Fruit fly (Drosophila melanogaster) whole organism: ENCODE results near the gene Cpr62Bb.

Source experiments
- CG8478 ChIP-seq: fragments of >200 bp; optimal IDR thresholded peaks from 2 replicates; lab custom pipeline; 2018; ENCODE audit warnings: inconsistent platforms
- Dll ChIP-seq: fragments of >200 bp; optimal IDR thresholded peaks from 2 replicates; lab custom pipeline; 2017
- EcR ChIP-seq, 2 experiments: fragments of >200 bp; optimal IDR thresholded peaks; 2 replicates each; lab custom pipeline; 2017; ENCODE audit warnings: missing biosample characterization in 2 of 2, missing genetic modification characterization in 2 of 2, missing genetic modification reagents in 2 of 2
- pan ChIP-seq: fragments of >200 bp; optimal IDR thresholded peaks from 2 replicates; lab custom pipeline; 2017
- psq ChIP-seq: fragments of >200 bp; optimal IDR thresholded peaks from 2 replicates; lab custom pipeline; 2017
- usp ChIP-seq: fragments of >200 bp; optimal IDR thresholded peaks from 2 replicates; lab custom pipeline; 2017; ENCODE audit warnings: missing biosample characterization, missing genetic modification characterization, mixed read lengths

Cpr62Bb gene

dm6 chr3L:1861794-1862447 lies 27.0 kb upstream of the Cpr62Bb start, which contains the start of gene Rap1:
Gene Rap1 (minus strand): TSS chr3L:1862239.
- no peak for TF ChIP-seq usp (GFP tag; lab: Kevin White, UChicago)
- peak; percentile 20 for TF ChIP-seq Dll (lab: Kevin White, UChicago)

DNA sequence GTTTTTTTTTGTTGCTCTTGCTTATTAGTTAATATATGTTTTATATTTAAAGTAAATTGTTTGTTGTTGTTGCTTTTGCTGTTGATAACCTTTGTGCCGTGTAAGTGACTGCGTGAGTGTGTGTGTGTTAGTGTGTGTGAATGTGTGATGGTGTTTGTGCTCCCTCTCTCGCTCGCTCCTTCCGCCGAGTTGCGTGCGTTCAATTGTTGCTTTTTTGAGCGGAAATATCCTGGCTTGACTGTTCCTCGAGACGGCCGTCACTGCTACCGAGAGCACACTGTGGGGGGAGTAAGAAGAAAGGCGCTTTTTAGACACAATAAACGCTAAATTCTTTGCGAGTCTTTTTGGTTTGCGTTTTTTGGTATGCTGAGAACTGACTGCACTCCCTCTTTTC lies 26.4 kb upstream of the Cpr62Bb start:
- TF ChIP-seq pan (lab: Kevin White, UChicago) (no peak), CG8478 (peak; percentile 28), usp (GFP tag; lab: Kevin White, UChicago) (no peak), EcR (GFP tag; optimal IDR thresholded peaks at IDR 0.05; lab: Kevin White, UChicago) (no peak), Dll (lab: Kevin White, UChicago) (no peak), psq (lab: Kevin White, UChicago) (no peak)

DNA sequence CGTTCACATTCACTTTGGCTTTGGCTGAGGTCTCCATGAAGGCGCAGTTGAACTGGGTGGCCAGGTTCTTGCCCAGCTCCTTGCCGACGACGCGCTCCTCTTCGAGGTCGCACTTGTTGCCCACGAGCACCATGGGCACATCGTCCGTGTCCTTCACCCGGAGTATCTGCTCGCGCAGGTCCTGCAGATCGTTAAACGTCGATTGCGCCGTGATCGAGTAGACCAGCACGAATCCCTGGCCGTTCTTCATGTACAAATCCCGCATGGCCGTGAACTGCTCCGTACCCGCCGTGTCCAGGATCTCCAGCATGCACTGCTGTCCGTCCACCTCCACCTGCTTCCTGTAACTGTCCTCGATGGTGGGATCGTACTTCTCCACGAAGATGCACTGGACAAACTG lies 25.8 kb upstream of the Cpr62Bb start:
- TF ChIP-seq pan (lab: Kevin White, UChicago) (no peak), usp (GFP tag; lab: Kevin White, UChicago) (no peak), EcR (GFP tag; optimal IDR thresholded peaks at IDR 0.05; lab: Kevin White, UChicago) (no peak), psq (lab: Kevin White, UChicago) (no peak), Dll (lab: Kevin White, UChicago) (no peak), CG8478 (no peak)

- TF ChIP-seq Dll (lab: Kevin White, UChicago) = no peak
Observed at dm6 chr3L:1859563-1859962, 24.6 kb upstream of the Cpr62Bb start.

- TF ChIP-seq psq (lab: Kevin White, UChicago) (no peak), CG8478 (no peak), Dll (lab: Kevin White, UChicago) (no peak), pan (lab: Kevin White, UChicago) (no peak), usp (GFP tag; lab: Kevin White, UChicago) (no peak)
Observed at dm6 chr3L:1856467-1857350, 21.7 kb upstream of the Cpr62Bb start, which contains the start of gene CG12024. Gene CG12024 (plus strand): TSS chr3L:1857165.

- TF ChIP-seq usp (GFP tag; lab: Kevin White, UChicago) (no peak), Dll (lab: Kevin White, UChicago) (no peak), CG8478 (no peak), EcR (GFP tag; optimal IDR thresholded peaks at IDR 0.05; lab: Kevin White, UChicago) (no peak), pan (lab: Kevin White, UChicago) (no peak), psq (lab: Kevin White, UChicago) (no peak)
Observed at dm6 chr3L:1855491-1855890, 20.5 kb upstream of the Cpr62Bb start, which contains the start of gene CNMa. Gene CNMa (minus strand): TSS chr3L:1855591.

DNA sequence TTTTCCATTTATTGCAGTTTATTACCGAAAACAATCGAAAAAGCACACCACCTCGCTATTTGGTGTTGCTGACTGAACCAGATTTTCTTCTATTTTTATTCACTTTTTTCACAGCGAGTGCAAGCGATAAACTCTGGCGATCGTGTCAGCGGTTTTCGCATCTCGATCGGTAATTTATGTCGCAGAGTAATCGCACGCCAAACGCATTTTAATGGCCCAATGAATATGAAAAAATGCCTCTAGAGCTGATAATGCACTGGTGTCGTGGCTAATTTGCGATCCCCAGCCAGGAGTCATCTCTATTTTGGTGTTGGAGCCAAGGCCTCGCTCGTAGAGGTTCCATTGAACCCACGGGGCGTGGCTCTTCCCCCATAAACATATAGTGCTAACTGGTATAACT lies 18.3 kb upstream of the Cpr62Bb start:
- TF ChIP-seq psq (lab: Kevin White, UChicago) (no peak), usp (GFP tag; lab: Kevin White, UChicago) (no peak), Dll (lab: Kevin White, UChicago) (no peak), EcR (GFP tag; optimal IDR thresholded peaks at IDR 0.05; lab: Kevin White, UChicago) (no peak), CG8478 (no peak), pan (lab: Kevin White, UChicago) (no peak)

DNA sequence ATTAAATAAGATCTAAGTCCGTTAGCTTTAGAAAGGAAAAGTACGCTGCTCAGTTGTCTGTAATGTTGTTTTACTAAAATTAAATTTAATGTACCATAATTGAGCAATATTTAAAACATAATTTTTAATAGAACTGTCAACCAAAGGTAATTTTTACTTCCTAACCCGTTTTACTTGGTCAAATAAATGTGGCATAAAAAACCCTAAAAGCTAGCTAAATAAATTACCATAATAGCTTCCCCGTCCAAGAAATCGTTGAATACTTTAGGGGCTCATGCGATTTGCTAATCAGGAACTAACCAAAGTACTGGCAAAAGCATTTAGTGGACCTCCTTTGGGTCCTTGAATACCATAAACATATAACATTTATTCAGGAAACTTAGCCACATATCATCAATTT lies 15.5 kb upstream of the Cpr62Bb start:
- TF ChIP-seq Dll (lab: Kevin White, UChicago) (no peak), pan (lab: Kevin White, UChicago) (no peak), usp (GFP tag; lab: Kevin White, UChicago) (no peak), EcR (GFP tag; optimal IDR thresholded peaks at IDR 0.05; lab: Kevin White, UChicago) (no peak), CG8478 (no peak), psq (lab: Kevin White, UChicago) (no peak)

DNA sequence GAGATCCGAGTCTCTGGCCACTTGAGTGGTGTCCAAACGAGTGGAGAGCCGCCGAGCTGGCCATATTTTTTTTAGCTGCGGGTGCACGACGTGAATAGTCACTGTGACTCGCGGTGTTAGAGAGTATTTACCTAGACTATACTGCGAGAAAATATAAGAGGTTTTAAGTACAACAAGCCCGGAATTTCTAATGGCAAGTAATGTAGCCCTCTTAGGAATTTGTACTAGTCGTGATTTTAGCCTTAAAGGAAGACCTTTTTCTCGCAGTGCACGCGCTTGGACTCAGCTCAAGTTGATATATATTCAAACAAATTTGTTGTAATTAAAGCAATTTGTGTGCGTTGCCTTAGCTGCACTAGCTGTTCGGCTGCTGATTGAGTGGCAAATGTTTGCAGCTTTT lies 9.6 kb upstream of the Cpr62Bb start:
- TF ChIP-seq Dll (lab: Kevin White, UChicago) = no peak
- TF ChIP-seq psq (lab: Kevin White, UChicago) = no peak
- TF ChIP-seq pan (lab: Kevin White, UChicago) = no peak
- no peak for TF ChIP-seq CG8478
- TF ChIP-seq usp (GFP tag; lab: Kevin White, UChicago) = no peak
- TF ChIP-seq EcR (GFP tag; optimal IDR thresholded peaks at IDR 0.05; lab: Kevin White, UChicago) = no peak

DNA sequence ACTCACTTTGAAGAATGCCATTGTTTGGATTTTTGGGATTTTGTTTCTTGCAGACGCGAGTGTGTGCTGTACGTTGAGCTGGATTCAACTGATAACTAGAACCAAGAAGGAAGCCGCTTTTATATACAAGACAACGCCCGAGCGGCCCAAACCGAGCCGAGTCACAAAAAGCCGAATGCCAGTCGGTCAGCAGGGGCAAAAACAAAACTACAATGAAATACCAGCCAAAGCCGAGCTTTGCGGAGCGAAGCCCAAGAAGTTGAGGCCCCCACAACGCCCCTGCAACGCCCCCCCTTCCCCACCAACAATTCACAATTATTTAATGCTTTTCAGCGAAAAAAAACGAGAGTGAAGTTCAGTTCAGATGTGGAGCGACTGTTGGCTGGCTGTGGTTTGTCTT lies 7.0 kb upstream of the Cpr62Bb start, which contains the start of gene Cpr62Bc:
Gene Cpr62Bc, minus strand, starts transcription at position 101 of the 400 bp plus-strand sequence.
- no peak for TF ChIP-seq Dll (lab: Kevin White, UChicago)
- TF ChIP-seq usp (GFP tag; lab: Kevin White, UChicago) = no peak
- TF ChIP-seq psq (lab: Kevin White, UChicago) = no peak

- TF ChIP-seq psq (lab: Kevin White, UChicago) = no peak
- peak in 1 of 2 experiments; percentile 33 for TF ChIP-seq EcR (GFP tag; optimal IDR thresholded peaks at IDR 0.05; lab: Kevin White, UChicago)
Observed at dm6 chr3L:1831753-1832268, 3.2 kb downstream of the Cpr62Bb start, which contains the start of gene Cpr62Ba. Gene Cpr62Ba (minus strand): TSS chr3L:1831783.

- TF ChIP-seq EcR (GFP tag; optimal IDR thresholded peaks at IDR 0.05; lab: Kevin White, UChicago) (no peak), pan (lab: Kevin White, UChicago) (peak; percentile 65), usp (GFP tag; lab: Kevin White, UChicago) (no peak), Dll (lab: Kevin White, UChicago) (no peak)
Observed at dm6 chr3L:1829539-1829938, 5.4 kb downstream of the Cpr62Bb start.
